Fruit fly (Drosophila melanogaster): Measurements from ENCODE around the gene CG17549.

- no peak for TF ChIP-seq insv (optimal IDR thresholded peaks at IDR 0.05)
- no peak for TF ChIP-seq h (optimal IDR thresholded peaks at IDR 0.05)
- TF ChIP-seq psq (optimal IDR thresholded peaks at IDR 0.05), result peak; percentile 71
Observed at dm6 chr2L:19362734-19363363, 27.0 kb downstream of the CG17549 start, which contains the start of gene dnt.

All from Kc167 (cell line).